Fruit fly (Drosophila melanogaster): ENCODE measurements around the gene CG1105.

The CG1105 gene

dm6 chr3R:7086377-7087200, 19.7 kb upstream of the CG1105 start, which contains the start of gene alphaTub84B (continued):
- TF ChIP-seq ken (GFP tag; IDR thresholded peaks at IDR 0.05) (peak; percentile 70; the same call in 2 of the 3 replicates), CG7963 (GFP tag; IDR thresholded peaks at IDR 0.05; ENCODE audit: partially characterized antibody) (0 out of 3 replicates have a peak, but pooled peaks have one; percentile 20), rib (GFP tag; IDR thresholded peaks at IDR 0.05) (peak; percentile 74), CG8765 (GFP tag; IDR thresholded peaks at IDR 0.05) (no peak), CG4282 (GFP tag; optimal IDR thresholded peaks at IDR 0.05) (peak; percentile 81), CG17385 (GFP tag; optimal IDR thresholded peaks at IDR 0.05) (peak; percentile 77), CG33213 (GFP tag; optimal IDR thresholded peaks at IDR 0.05) (peak; percentile 87), CG15479 (GFP tag; optimal IDR thresholded peaks at IDR 0.05) (no peak), Xrp1 (GFP tag; IDR thresholded peaks at IDR 0.05) (0 out of 2 replicates have a peak, but pooled peaks have one; percentile 31), CG11247 (GFP tag; IDR thresholded peaks at IDR 0.05) (peak; percentile 65), slou (GFP tag; optimal IDR thresholded peaks at IDR 0.05) (peak; percentile 35), nerfin-1 (tag; optimal IDR thresholded peaks at IDR 0.05) (peak; percentile 90), CG6689 (GFP tag; IDR thresholded peaks at IDR 0.05) (no peak), prd (optimal IDR thresholded peaks at IDR 0.05) (no peak), prd (GFP tag; IDR thresholded peaks at IDR 0.05) (peak; percentile 23; the same call in 1 of the 3 replicates), CG11093 (GFP tag; IDR thresholded peaks at IDR 0.05) (no peak; the same call in 2 of the 3 replicates), mld (GFP tag; IDR thresholded peaks at IDR 0.05; ENCODE audit: partially characterized antibody) (no peak; the same call in 2 of the 3 replicates), lmd (GFP tag; IDR thresholded peaks at IDR 0.05) (peak; percentile 10; the same call in 1 of the 2 replicates), Hand (GFP tag; optimal IDR thresholded peaks at IDR 0.05) (peak; percentile 39), wor (GFP tag; IDR thresholded peaks at IDR 0.05) (no peak), fu2 (GFP tag; optimal IDR thresholded peaks at IDR 0.05) (peak; percentile 41), ab (GFP tag; optimal IDR thresholded peaks at IDR 0.05) (no peak), Side (GFP tag; optimal IDR thresholded peaks at IDR 0.05) (peak; percentile 65), tio (GFP tag; optimal IDR thresholded peaks at IDR 0.05) (no peak), CG10462 (GFP tag; optimal IDR thresholded peaks at IDR 0.05) (no peak), CG10147 (GFP tag; optimal IDR thresholded peaks at IDR 0.05) (peak; percentile 61), CG6254 (GFP tag; optimal IDR thresholded peaks at IDR 0.05) (no peak), wdn (GFP tag; IDR thresholded peaks at IDR 0.05) (peak; percentile 65; the same call in 1 of the 2 replicates), Optix (GFP tag; IDR thresholded peaks at IDR 0.05) (no peak), inv (GFP tag; IDR thresholded peaks at IDR 0.05; ENCODE audit: partially characterized antibody) (no peak), Bgb (GFP tag; IDR thresholded peaks at IDR 0.05; ENCODE audit: partially characterized antibody) (peak; percentile 77), CG5180 (GFP tag; optimal IDR thresholded peaks at IDR 0.05) (peak; percentile 52), da (GFP tag; optimal IDR thresholded peaks at IDR 0.05) (peak; percentile 14), trh (GFP tag; optimal IDR thresholded peaks at IDR 0.05) (no peak), cg (GFP tag; optimal IDR thresholded peaks at IDR 0.05) (no peak), gcm2 (GFP tag; optimal IDR thresholded peaks at IDR 0.05) (no peak), lbe (GFP tag; optimal IDR thresholded peaks at IDR 0.05) (peak; percentile 57), Ets97D (GFP tag; optimal IDR thresholded peaks at IDR 0.05) (peak; percentile 62), Sin3A (optimal IDR thresholded peaks at IDR 0.05) (peak; percentile 24), CG13624 (GFP tag; optimal IDR thresholded peaks at IDR 0.05) (peak; percentile 87), CG17359 (tag; optimal IDR thresholded peaks at IDR 0.05) (peak; percentile 70), az2 (GFP tag; optimal IDR thresholded peaks at IDR 0.05) (peak; percentile 24), shn (GFP tag; optimal IDR thresholded peaks at IDR 0.05) (peak; percentile 42), her (GFP tag; optimal IDR thresholded peaks at IDR 0.05) (peak; percentile 87), CG32767 (GFP tag; IDR thresholded peaks at IDR 0.05) (peak; percentile 87), HLH4C (GFP tag; IDR thresholded peaks at IDR 0.05; ENCODE audit: partially characterized antibody) (peak; percentile 51; the same call in 2 of the 3 replicates), CG12219 (GFP tag; optimal IDR thresholded peaks at IDR 0.05) (peak; percentile 42), CG13775 (GFP tag; optimal IDR thresholded peaks at IDR 0.05) (peak; percentile 57), CTCF (GFP tag; optimal IDR thresholded peaks at IDR 0.05) (peak; percentile 43), disco-r (GFP tag; optimal IDR thresholded peaks at IDR 0.05) (peak; percentile 55)
